Fruit fly (Drosophila melanogaster) whole organism, embryonic: ENCODE results near the gene CG9395.

Experiments used
- Aef1 ChIP-seq: fragments of 200-800 bp; sonication (Bioruptor generic); IDR thresholded peaks from 3 replicates; pipeline ENCODE4 v1.3.6; 2022; ENCODE audit warnings: missing biosample characterization, missing genetic modification characterization
- C15 ChIP-seq: fragments of 200-800 bp; sonication (Bioruptor generic); IDR thresholded peaks from 3 replicates; pipeline ENCODE4 v1.3.6; 2022; ENCODE audit warnings: missing biosample characterization, missing genetic modification characterization
- CG10321 ChIP-seq: fragments of 200-800 bp; sonication (Bioruptor generic); IDR thresholded peaks from 2 replicates; pipeline ENCODE4 v1.3.6; 2022; ENCODE audit warnings: missing biosample characterization, missing genetic modification characterization
- CG11093 ChIP-seq: fragments of 200-800 bp; sonication (Bioruptor generic); IDR thresholded peaks from 3 replicates; pipeline ENCODE4 v1.3.6; 2022; ENCODE audit warnings: missing biosample characterization, missing genetic modification characterization
- CG12104 ChIP-seq: fragments of 200-800 bp; sonication (Bioruptor generic); optimal IDR thresholded peaks from 3 replicates; lab custom pipeline; 2016; ENCODE audit warnings: missing biosample characterization, missing genetic modification characterization
- CG12155 ChIP-seq: fragments of 200-800 bp; sonication (Bioruptor generic); optimal IDR thresholded peaks from 3 replicates; lab custom pipeline; 2016; ENCODE audit warnings: missing biosample characterization, missing genetic modification characterization
- CG12744 ChIP-seq: fragments of 200-800 bp; sonication (Bioruptor generic); optimal IDR thresholded peaks from 2 replicates; lab custom pipeline; 2016; ENCODE audit warnings: missing biosample characterization, missing genetic modification characterization
- CG14014 ChIP-seq: fragments of 200-800 bp; sonication (Bioruptor generic); IDR thresholded peaks from 2 replicates; pipeline ENCODE4 v1.3.6; 2022; ENCODE audit warnings: missing biosample characterization, missing genetic modification characterization
- CG14050 ChIP-seq: fragments of 200-800 bp; sonication (Bioruptor generic); IDR thresholded peaks from 3 replicates; pipeline ENCODE4 v1.3.6; 2022; ENCODE audit warnings: missing biosample characterization, missing genetic modification characterization
- CG14441 ChIP-seq: fragments of 200-800 bp; sonication (Bioruptor generic); IDR thresholded peaks from 2 replicates; pipeline ENCODE4 v1.3.6; 2022; ENCODE audit warnings: missing biosample characterization, missing genetic modification characterization
- CG14710 ChIP-seq: fragments of 200-800 bp; sonication (Bioruptor generic); optimal IDR thresholded peaks from 3 replicates; lab custom pipeline; 2019; ENCODE audit warnings: missing biosample characterization, mild to moderate bottlenecking, missing genetic modification characterization, moderate library complexity
- CG15011 ChIP-seq: fragments of 200-800 bp; sonication (Bioruptor generic); optimal IDR thresholded peaks from 3 replicates; lab custom pipeline; 2018; ENCODE audit warnings: missing biosample characterization, mild to moderate bottlenecking, missing genetic modification characterization
- CG16815 ChIP-seq: fragments of 200-800 bp; sonication (Bioruptor generic); optimal IDR thresholded peaks from 3 replicates; lab custom pipeline; 2017; ENCODE audit warnings: missing biosample characterization, mild to moderate bottlenecking, missing genetic modification characterization
- CG17385 ChIP-seq: fragments of 200-800 bp; sonication (Bioruptor generic); optimal IDR thresholded peaks from 3 replicates; lab custom pipeline; 2018; ENCODE audit warnings: missing biosample characterization, mild to moderate bottlenecking, missing genetic modification characterization
- CG17802 ChIP-seq: fragments of 200-800 bp; sonication (Bioruptor generic); optimal IDR thresholded peaks from 2 replicates; lab custom pipeline; 2018; ENCODE audit warnings: missing biosample characterization, mild to moderate bottlenecking, missing genetic modification characterization, moderate library complexity
- CG30020 ChIP-seq: fragments of 200-800 bp; optimal IDR thresholded peaks from 2 replicates; lab custom pipeline; 2019; ENCODE audit warnings: missing biosample characterization, mild to moderate bottlenecking, missing genetic modification characterization, moderate library complexity
- CG30403 ChIP-seq: fragments of 200-800 bp; sonication (Bioruptor generic); optimal IDR thresholded peaks from 3 replicates; lab custom pipeline; 2016; ENCODE audit warnings: missing biosample characterization, missing genetic modification characterization
- CG34422 ChIP-seq: fragments of 200-800 bp; sonication (Bioruptor generic); IDR thresholded peaks from 3 replicates; pipeline ENCODE4 v1.3.6; 2022; ENCODE audit warnings: missing biosample characterization, missing genetic modification characterization
- CG4404 ChIP-seq: fragments of 200-800 bp; sonication (Bioruptor generic); IDR thresholded peaks from 2 replicates; pipeline ENCODE4 v1.3.6; 2022; ENCODE audit warnings: missing biosample characterization, missing genetic modification characterization
- CG6689 ChIP-seq: fragments of 200-800 bp; sonication (Bioruptor generic); IDR thresholded peaks from 2 replicates; pipeline ENCODE4 v1.3.6; 2022; ENCODE audit warnings: missing biosample characterization, missing genetic modification characterization
- CG7745 ChIP-seq: fragments of 200-800 bp; sonication (Bioruptor generic); optimal IDR thresholded peaks from 2 replicates; lab custom pipeline; 2018; ENCODE audit warnings: missing biosample characterization, mild to moderate bottlenecking, missing genetic modification characterization, moderate library complexity
- CG7928 ChIP-seq: fragments of 200-800 bp; sonication (Bioruptor generic); optimal IDR thresholded peaks from 2 replicates; lab custom pipeline; 2017; ENCODE audit warnings: missing biosample characterization, mild to moderate bottlenecking, missing genetic modification characterization
- CG8478 ChIP-seq: fragments of >200 bp; optimal IDR thresholded peaks from 2 replicates; lab custom pipeline; 2018
- Ets65A ChIP-seq: fragments of 200-800 bp; sonication (Bioruptor generic); peaks from one replicate; lab custom pipeline; 2016; ENCODE audit warnings: missing biosample characterization, missing genetic modification characterization
- Hand ChIP-seq: fragments of 200-800 bp; sonication (Bioruptor generic); optimal IDR thresholded peaks from 2 replicates; lab custom pipeline; 2017; ENCODE audit warnings: mild to moderate bottlenecking, missing biosample characterization, missing genetic modification reagents, missing genetic modification characterization
- Hr51 ChIP-seq, 2 experiments: fragments of 200-800 bp; sonication (Bioruptor generic); optimal IDR thresholded peaks; 2 replicates in 1 of 2; 3 replicates in 1 of 2; lab custom pipeline; 2016 to 2018; ENCODE audit warnings: missing biosample characterization in 2 of 2, missing genetic modification characterization in 2 of 2, mild to moderate bottlenecking in 1 of 2, moderate library complexity in 1 of 2
- Mad ChIP-seq: fragments of 200-800 bp; sonication (Bioruptor generic); optimal IDR thresholded peaks from 2 replicates; lab custom pipeline; 2016; ENCODE audit warnings: missing biosample characterization, missing genetic modification characterization
- Mes4 ChIP-seq: fragments of 200-800 bp; sonication (Bioruptor generic); optimal IDR thresholded peaks from 2 replicates; lab custom pipeline; 2016; ENCODE audit warnings: missing biosample characterization, missing genetic modification characterization
- NfI ChIP-seq: fragments of 200-800 bp; sonication (Bioruptor generic); optimal IDR thresholded peaks from 3 replicates; lab custom pipeline; 2018; ENCODE audit warnings: missing biosample characterization, mild to moderate bottlenecking, missing genetic modification characterization, moderate library complexity
- Poxn ChIP-seq: fragments of 200-800 bp; sonication (Bioruptor generic); IDR thresholded peaks from 2 replicates; pipeline ENCODE4 v1.3.6; 2022; ENCODE audit warnings: missing biosample characterization, missing genetic modification characterization
- Sry-β ChIP-seq: fragments of 200-800 bp; sonication (Bioruptor generic); optimal IDR thresholded peaks from 2 replicates; lab custom pipeline; 2018; ENCODE audit warnings: missing biosample characterization, mild to moderate bottlenecking, missing genetic modification characterization, moderate library complexity
- cg ChIP-seq: fragments of 200-800 bp; sonication (Bioruptor generic); optimal IDR thresholded peaks from 3 replicates; lab custom pipeline; 2019; ENCODE audit warnings: missing biosample characterization, mild to moderate bottlenecking, missing genetic modification characterization, moderate library complexity
- chn ChIP-seq: fragments of 200-800 bp; sonication (Bioruptor generic); optimal IDR thresholded peaks from 2 replicates; lab custom pipeline; 2016; ENCODE audit warnings: missing biosample characterization, missing genetic modification characterization
- eve ChIP-seq, 2 experiments: fragments of >200 bp; optimal IDR thresholded peaks; 2 replicates each; lab custom pipeline; 2017; ENCODE audit warnings: missing biosample characterization in 2 of 2, missing genetic modification characterization in 2 of 2
- exex ChIP-seq: fragments of 200-800 bp; sonication (Bioruptor generic); optimal IDR thresholded peaks from 4 replicates; lab custom pipeline; 2018; ENCODE audit warnings: missing biosample characterization, mild to moderate bottlenecking, missing genetic modification characterization, moderate library complexity
- fd3F ChIP-seq: fragments of 200-800 bp; sonication (Bioruptor generic); optimal IDR thresholded peaks from 2 replicates; lab custom pipeline; 2018; ENCODE audit warnings: missing biosample characterization, mild to moderate bottlenecking, missing genetic modification characterization, moderate library complexity
- gcm ChIP-seq: fragments of 200-800 bp; sonication (Bioruptor generic); optimal IDR thresholded peaks from 2 replicates; lab custom pipeline; 2019; ENCODE audit warnings: missing biosample characterization, mild to moderate bottlenecking, missing genetic modification characterization, moderate library complexity
- gem ChIP-seq: fragments of 200-800 bp; sonication (Bioruptor generic); optimal IDR thresholded peaks from 2 replicates; lab custom pipeline; 2019; ENCODE audit warnings: missing biosample characterization, mild to moderate bottlenecking, missing genetic modification characterization, moderate library complexity
- gsb-n ChIP-seq: fragments of 200-800 bp; sonication (Bioruptor generic); optimal IDR thresholded peaks from 3 replicates; lab custom pipeline; 2018; ENCODE audit warnings: missing biosample characterization, mild to moderate bottlenecking, missing genetic modification characterization
- h ChIP-seq: fragments of >200 bp; optimal IDR thresholded peaks from 2 replicates; lab custom pipeline; 2017
- hb ChIP-seq: fragments of 200-800 bp; sonication (Bioruptor generic); IDR thresholded peaks from 3 replicates; pipeline ENCODE4 v1.3.6; 2022; ENCODE audit warnings: missing biosample characterization, missing genetic modification characterization; ENCODE audit not compliant: partially characterized antibody
- odd ChIP-seq: fragments of 200-800 bp; sonication (Bioruptor generic); optimal IDR thresholded peaks from 2 replicates; lab custom pipeline; 2017; ENCODE audit warnings: missing biosample characterization, mild to moderate bottlenecking, missing genetic modification characterization
- org-1 ChIP-seq: fragments of 200-800 bp; sonication (Bioruptor generic); optimal IDR thresholded peaks from 2 replicates; lab custom pipeline; 2017; ENCODE audit warnings: missing biosample characterization, missing genetic modification characterization
- phol ChIP-seq: fragments of 200-800 bp; sonication (Bioruptor generic); optimal IDR thresholded peaks from 3 replicates; lab custom pipeline; 2018; ENCODE audit warnings: missing biosample characterization, mild to moderate bottlenecking, missing genetic modification characterization, moderate library complexity
- prd ChIP-seq, 3 experiments: fragments of >200 bp in 2 of 3; fragments of 200-800 bp in 1 of 3; sonication (Bioruptor generic) in 1 of 3; optimal IDR thresholded peaks in 2 of 3; IDR thresholded peaks in 1 of 3; 2 replicates in 2 of 3; 3 replicates in 1 of 3; pipeline versions ENCODE4 v1.3.6 to Lab custom; 2017 to 2022; ENCODE audit warnings: missing biosample characterization in 1 of 3, missing genetic modification characterization in 1 of 3
- seq ChIP-seq: fragments of 200-800 bp; sonication (Bioruptor generic); IDR thresholded peaks from 2 replicates; pipeline ENCODE4 v1.3.6; 2022; ENCODE audit warnings: missing biosample characterization, missing genetic modification characterization
- sob ChIP-seq: fragments of 200-800 bp; sonication (Bioruptor generic); IDR thresholded peaks from 2 replicates; pipeline ENCODE4 v1.3.6; 2022; ENCODE audit warnings: missing biosample characterization, missing genetic modification characterization
- tgo ChIP-seq: fragments of 200-800 bp; sonication (Bioruptor generic); IDR thresholded peaks from 3 replicates; pipeline ENCODE4 v1.3.6; 2022; ENCODE audit warnings: missing biosample characterization, missing genetic modification characterization
- tll ChIP-seq, 2 experiments: fragments of 200-800 bp in 1 of 2; fragments of >200 bp in 1 of 2; sonication (Bioruptor generic) in 1 of 2; optimal IDR thresholded peaks; 2 replicates each; lab custom pipeline; 2017 to 2019; ENCODE audit warnings: missing biosample characterization in 2 of 2, missing genetic modification characterization in 2 of 2, mild to moderate bottlenecking in 1 of 2, moderate library complexity in 1 of 2
- tup ChIP-seq: fragments of 200-800 bp; sonication (Bioruptor generic); optimal IDR thresholded peaks from 2 replicates; lab custom pipeline; 2016; ENCODE audit warnings: missing biosample characterization, mild to moderate bottlenecking, missing genetic modification characterization, moderate library complexity

The CG9395 gene

dm6 chr2L:13366109-13366747, 11.4 kb upstream of the CG9395 start, which contains the start of the genes Nnp-1 and Grx3 (continued):
- TF ChIP-seq fd3F (GFP tag; lab: Kevin White, UChicago) (peak; percentile 51), CG14441 (peak; percentile 13; the same call in 1 of the 2 replicates), CG17802 (no peak), CG10321 (GFP tag; lab: Robert Waterston, UW) (no peak), org-1 (GFP tag; lab: Kevin White, UChicago) (no peak), Hr51 (GFP tag; optimal IDR thresholded peaks at IDR 0.05; lab: Kevin White, UChicago) (no peak), cg (no peak), CG11093 (GFP tag; lab: Robert Waterston, UW) (no peak), CG6689 (peak; percentile 49), CG17385 (peak; percentile 51), CG12104 (GFP tag; lab: Kevin White, UChicago) (peak; percentile 60), CG14710 (tag; lab: Kevin White, UChicago) (peak; percentile 82), CG12744 (GFP tag; lab: Kevin White, UChicago) (no peak), Mad (GFP tag; lab: Kevin White, UChicago) (peak; percentile 37), gsb-n (no peak), Poxn (GFP tag; lab: Robert Waterston, UW) (no peak), Mes4 (no peak), eve (GFP tag; optimal IDR thresholded peaks at IDR 0.05; lab: Kevin White, UChicago) (no peak), C15 (no peak), Ets65A (peak; percentile 71), CG34422 (GFP tag; lab: Robert Waterston, UW) (peak; percentile 65), odd (GFP tag; lab: Kevin White, UChicago) (no peak), CG14014 (GFP tag; lab: Robert Waterston, UW) (no peak), Hand (GFP tag; lab: Kevin White, UChicago) (no peak), phol (peak; percentile 85), CG30020 (tag; lab: Kevin White, UChicago) (peak; percentile 65), CG4404 (GFP tag; lab: Robert Waterston, UW) (no peak; the same call in 1 of the 2 replicates), chn (GFP tag; lab: Kevin White, UChicago) (no peak), tgo (peak; percentile 64), CG14050 (GFP tag; lab: Robert Waterston, UW) (no peak), CG30403 (GFP tag; lab: Kevin White, UChicago) (peak; percentile 57), h (lab: Kevin White, UChicago) (no peak), CG12155 (peak; percentile 61), gem (no peak), gcm (GFP tag; lab: Kevin White, UChicago) (no peak), CG7745 (tag; lab: Kevin White, UChicago) (no peak), tup (no peak), CG16815 (GFP tag; lab: Kevin White, UChicago) (no peak), CG7928 (GFP tag; lab: Kevin White, UChicago) (peak; percentile 44), seq (no peak), CG15011 (GFP tag; lab: Kevin White, UChicago) (no peak), exex (tag; lab: Kevin White, UChicago) (no peak), hb (GFP tag; lab: Robert Waterston, UW) (no peak), Aef1 (GFP tag; lab: Robert Waterston, UW) (peak; percentile 30; the same call in 2 of the 3 replicates), NfI (GFP tag; lab: Kevin White, UChicago) (peak; percentile 59), tll (GFP tag; optimal IDR thresholded peaks at IDR 0.05; lab: Kevin White, UChicago) (peak in 1 of 2 experiments; percentile 57), prd (optimal IDR thresholded peaks at IDR 0.05; lab: Kevin White, UChicago) (no peak), prd (GFP tag; IDR thresholded peaks at IDR 0.05; lab: Robert Waterston, UW) (peak; percentile 58; the same call in 1 of the 3 replicates), sob (GFP tag; lab: Robert Waterston, UW) (peak; percentile 44; the same call in 1 of the 2 replicates), Sry-β (GFP tag; lab: Kevin White, UChicago) (peak; percentile 92), CG8478 (lab: Kevin White, UChicago) (no peak)
